Worm (Caenorhabditis elegans): ENCODE data around the gene K07F5.22.

DNA sequence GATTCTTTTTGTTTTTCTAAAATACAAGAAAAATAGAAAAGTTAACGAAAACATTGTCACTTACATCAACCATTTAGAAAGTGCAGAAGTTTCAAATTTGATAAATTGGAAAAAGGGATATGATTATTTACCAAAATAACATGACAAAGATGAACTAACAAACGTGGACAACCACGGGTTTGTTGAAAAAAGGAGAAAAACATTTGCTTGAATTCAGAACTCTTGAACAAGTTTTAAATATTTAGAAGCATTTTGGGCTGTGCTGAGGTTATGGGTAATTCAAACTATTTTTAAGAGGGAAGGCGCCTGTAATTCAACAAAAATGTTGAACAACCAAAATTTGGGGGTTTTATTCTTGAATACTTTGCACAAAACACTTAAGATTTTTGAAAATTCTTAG, 25.0 kb downstream of the K07F5.22 start, which contains the start of gene ttbk-3:
- TF ChIP-seq elt-3 (tag; optimal IDR thresholded peaks at IDR 0.05) = no peak
- TF ChIP-seq unc-39 (tag; optimal IDR thresholded peaks at IDR 0.05) = no peak
- TF ChIP-seq nhr-237 (tag; optimal IDR thresholded peaks at IDR 0.05) = no peak
- no peak for TF ChIP-seq pha-4 (tag; optimal IDR thresholded peaks at IDR 0.05)
- TF ChIP-seq hlh-1 (tag; optimal IDR thresholded peaks at IDR 0.05) = no peak
- no peak for TF ChIP-seq unc-62 (GFP tag; optimal IDR thresholded peaks at IDR 0.05)
- TF ChIP-seq blmp-1 (tag; optimal IDR thresholded peaks at IDR 0.05) = no peak
- TF ChIP-seq nhr-28 (tag; optimal IDR thresholded peaks at IDR 0.05) = no peak
- no peak for TF ChIP-seq lsy-2 (tag; optimal IDR thresholded peaks at IDR 0.05)
- no peak for TF ChIP-seq ces-1 (GFP tag; optimal IDR thresholded peaks at IDR 0.05)
- no peak for TF ChIP-seq snpc-4 (tag; optimal IDR thresholded peaks at IDR 0.05)
- no peak for TF ChIP-seq nhr-12 (tag; optimal IDR thresholded peaks at IDR 0.05)
